Worm (Caenorhabditis elegans) whole organism, early embryonic: ENCODE results near the gene Y43F8B.7.

Experiments used
- B0310.2 ChIP-seq: sonication (generic microtip); optimal IDR thresholded peaks from 2 replicates; lab custom pipeline; 2016; ENCODE audit warnings: mild to moderate bottlenecking, missing genetic modification characterization, missing compliant biosample characterization
- F13C5.2 ChIP-seq: sonication (generic microtip); optimal IDR thresholded peaks from 2 replicates; lab custom pipeline; 2017; ENCODE audit warnings: mild to moderate bottlenecking, missing genetic modification characterization, inconsistent platforms, missing compliant biosample characterization
- aly-1 ChIP-seq: sonication (generic microtip); optimal IDR thresholded peaks from 2 replicates; lab custom pipeline; 2016; ENCODE audit warnings: missing genetic modification characterization, missing compliant biosample characterization
- ama-1 ChIP-seq: fragments of 150-350 bp; optimal IDR thresholded peaks from 2 replicates; lab custom pipeline; 2014
- ceh-13 ChIP-seq: fragments of 200-800 bp; sonication (Bioruptor generic); optimal IDR thresholded peaks from 2 replicates; lab custom pipeline; 2018; ENCODE audit warnings: mild to moderate bottlenecking, missing genetic modification characterization, missing compliant biosample characterization
- ceh-36 ChIP-seq: sonication (generic microtip); optimal IDR thresholded peaks from 2 replicates; lab custom pipeline; 2016; ENCODE audit warnings: missing genetic modification characterization, inconsistent platforms, missing compliant biosample characterization
- ets-7 ChIP-seq: sonication (generic microtip); optimal IDR thresholded peaks from 2 replicates; lab custom pipeline; 2016; ENCODE audit warnings: missing genotype, missing genetic modification characterization, missing compliant biosample characterization
- flt-1 ChIP-seq: fragments of 200-800 bp; sonication (Bioruptor generic); IDR thresholded peaks from 2 replicates; pipeline ENCODE4 v1.3.6; 2022; ENCODE audit warnings: missing genetic modification characterization, missing compliant biosample characterization
- hmbx-1 ChIP-seq: sonication (generic microtip); optimal IDR thresholded peaks from 2 replicates; lab custom pipeline; 2016; ENCODE audit warnings: mild to moderate bottlenecking, missing genetic modification characterization, missing compliant biosample characterization
- hmg-4 ChIP-seq: fragments of 200-800 bp; sonication (Bioruptor generic); optimal IDR thresholded peaks from 2 replicates; lab custom pipeline; 2018; ENCODE audit warnings: mild to moderate bottlenecking, missing genetic modification characterization, missing compliant biosample characterization
- hnd-1 ChIP-seq: sonication (generic microtip); optimal IDR thresholded peaks from 2 replicates; lab custom pipeline; 2016; ENCODE audit warnings: missing genetic modification characterization, missing compliant biosample characterization
- pes-1 ChIP-seq: fragments of 200-800 bp; sonication (Bioruptor generic); IDR thresholded peaks from 2 replicates; pipeline ENCODE4 v1.3.6; 2022; ENCODE audit warnings: missing genetic modification reagents, missing genetic modification characterization, missing compliant biosample characterization
- scrt-1 ChIP-seq: fragments of 200-800 bp; sonication (Bioruptor generic); IDR thresholded peaks from 2 replicates; pipeline ENCODE4 v1.3.6; 2022; ENCODE audit warnings: missing genetic modification characterization, missing compliant biosample characterization
- sea-1 ChIP-seq: fragments of 200-800 bp; sonication (Bioruptor generic); conservative IDR thresholded peaks from 2 replicates; pipeline ENCODE4 v1.3.6; 2022; ENCODE audit warnings: missing genetic modification characterization, missing compliant biosample characterization
- tbx-11 ChIP-seq: fragments of 200-800 bp; sonication (Bioruptor generic); IDR thresholded peaks from 2 replicates; pipeline ENCODE4 v1.3.6; 2022; ENCODE audit warnings: missing genetic modification characterization, missing compliant biosample characterization
- tbx-37 ChIP-seq: fragments of 200-800 bp; sonication (Bioruptor generic); conservative IDR thresholded peaks from 2 replicates; pipeline ENCODE4 v1.3.6; 2022; ENCODE audit warnings: missing genetic modification reagents, missing genetic modification characterization, missing compliant biosample characterization
- tra-4 ChIP-seq: sonication (generic microtip); optimal IDR thresholded peaks from 2 replicates; lab custom pipeline; 2017; ENCODE audit warnings: missing genetic modification characterization, missing compliant biosample characterization

Gene Y43F8B.7

ce11 chrV:19524569-19524968, 34.0 kb downstream of the Y43F8B.7 start:
- TF ChIP-seq ets-7 (tag; lab: Kevin White, UChicago) (no peak), ama-1 (no peak), tbx-11 (GFP tag; lab: Robert Waterston, UW) (no peak), hmg-4 (no peak), scrt-1 (no peak), aly-1 (tag; lab: Kevin White, UChicago) (no peak), sea-1 (GFP tag; lab: Robert Waterston, UW) (no peak), ceh-13 (GFP tag; lab: Kevin White, UChicago) (no peak), ceh-36 (no peak), B0310.2 (tag; lab: Kevin White, UChicago) (no peak), pes-1 (GFP tag; lab: Robert Waterston, UW) (no peak), hmbx-1 (tag; lab: Kevin White, UChicago) (no peak), tra-4 (no peak), F13C5.2 (tag; lab: Kevin White, UChicago) (no peak)

- TF ChIP-seq tbx-37 (GFP tag; lab: Robert Waterston, UW) (no peak), scrt-1 (no peak), F13C5.2 (tag; lab: Kevin White, UChicago) (no peak), tbx-11 (GFP tag; lab: Robert Waterston, UW) (no peak), ceh-36 (no peak), aly-1 (tag; lab: Kevin White, UChicago) (no peak), ceh-13 (GFP tag; lab: Kevin White, UChicago) (no peak), sea-1 (GFP tag; lab: Robert Waterston, UW) (no peak), hmg-4 (no peak), ets-7 (tag; lab: Kevin White, UChicago) (no peak), tra-4 (no peak), pes-1 (GFP tag; lab: Robert Waterston, UW) (no peak), hmbx-1 (tag; lab: Kevin White, UChicago) (no peak), ama-1 (no peak), B0310.2 (tag; lab: Kevin White, UChicago) (no peak), hnd-1 (no peak), flt-1 (GFP tag; lab: Robert Waterston, UW) (no peak)
Measured at ce11 chrV:19526197-19526596, 35.6 kb downstream of the Y43F8B.7 start.

ce11 chrV:19527565-19527964, 37.0 kb downstream of the Y43F8B.7 start:
- no peak for TF ChIP-seq B0310.2 (tag; lab: Kevin White, UChicago)
- no peak for TF ChIP-seq tra-4
- no peak for TF ChIP-seq ceh-36

- TF ChIP-seq ceh-36 = peak; percentile 70
Measured at ce11 chrV:19528535-19528934, 38.0 kb downstream of the Y43F8B.7 start.

- TF ChIP-seq hmg-4 (peak; percentile 42), ets-7 (tag; lab: Kevin White, UChicago) (no peak)
Measured at ce11 chrV:19529168-19529567, 38.6 kb downstream of the Y43F8B.7 start.

ce11 chrV:19531034-19531433, 40.5 kb downstream of the Y43F8B.7 start:
- no peak for TF ChIP-seq tra-4
- no peak for TF ChIP-seq pes-1 (GFP tag; lab: Robert Waterston, UW)
- TF ChIP-seq hnd-1 = no peak

- TF ChIP-seq hmbx-1 (tag; lab: Kevin White, UChicago) (no peak), F13C5.2 (tag; lab: Kevin White, UChicago) (no peak), pes-1 (GFP tag; lab: Robert Waterston, UW) (no peak), ama-1 (no peak), hmg-4 (no peak), tbx-37 (GFP tag; lab: Robert Waterston, UW) (no peak), scrt-1 (no peak), sea-1 (GFP tag; lab: Robert Waterston, UW) (no peak), tra-4 (no peak), flt-1 (GFP tag; lab: Robert Waterston, UW) (no peak), aly-1 (tag; lab: Kevin White, UChicago) (no peak), B0310.2 (tag; lab: Kevin White, UChicago) (no peak)
Measured at ce11 chrV:19533010-19533409, 42.4 kb downstream of the Y43F8B.7 start, which contains the start of gene Y43F8B.2. Gene Y43F8B.2 (minus strand): TSS chrV:19533110.

- TF ChIP-seq ama-1 (no peak), scrt-1 (no peak), aly-1 (tag; lab: Kevin White, UChicago) (no peak)
Measured at ce11 chrV:19533480-19533879, 42.9 kb downstream of the Y43F8B.7 start.
